Worm (Caenorhabditis elegans): ENCODE data around the gene C18B2.2.

The C18B2.2 gene

ce11 chrX:3596303-3596772 is 26.9 kb upstream of the C18B2.2 start, which contains the start of gene T27A10.6:
TSS of gene T27A10.6 (minus strand) at chrX:3596353.
- TF ChIP-seq B0035.1 (tag; optimal IDR thresholded peaks at IDR 0.05) (no peak), lin-26 (GFP tag; IDR thresholded peaks at IDR 0.05) (no peak), B0019.2 (GFP tag; conservative IDR thresholded peaks at IDR 0.05) (no peak), mes-4 (tag; optimal IDR thresholded peaks at IDR 0.05) (no peak), nfya-1 (tag; optimal IDR thresholded peaks at IDR 0.05; ENCODE audit: borderline replicate concordance, insufficient read depth) (no peak), lin-54 (GFP tag; optimal IDR thresholded peaks at IDR 0.05) (no peak), F55B11.4 (tag; optimal IDR thresholded peaks at IDR 0.05; ENCODE audit: borderline replicate concordance, insufficient read depth) (no peak), Y79H2A.3 (GFP tag; conservative IDR thresholded peaks at IDR 0.05) (no peak), tbp1 (GFP tag; optimal IDR thresholded peaks at IDR 0.05) (no peak), somi-1 (GFP tag; optimal IDR thresholded peaks at IDR 0.05) (no peak), ztf-6 (GFP tag; IDR thresholded peaks at IDR 0.05) (no peak), F52B5.7 (tag; optimal IDR thresholded peaks at IDR 0.05) (no peak)

DNA sequence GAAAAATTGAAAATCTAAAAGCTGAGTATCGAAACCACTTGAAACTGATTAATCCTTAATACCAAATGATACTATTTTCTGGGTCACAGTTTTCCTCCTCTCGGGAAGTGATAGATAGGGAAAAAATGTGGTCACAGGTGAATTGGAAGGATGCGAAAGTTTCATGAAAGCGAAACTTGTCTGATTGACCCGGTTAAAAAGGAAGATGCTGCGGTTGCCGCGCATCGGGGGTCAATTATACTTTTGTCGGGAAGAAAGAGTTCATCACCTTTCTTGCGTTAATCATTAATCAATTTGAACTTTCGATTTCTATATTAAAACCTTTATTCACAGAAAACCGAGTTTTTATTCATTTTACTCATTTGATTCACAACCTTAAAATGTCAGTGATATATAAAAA is 26.3 kb upstream of the C18B2.2 start:
- TF ChIP-seq lin-26 (GFP tag; IDR thresholded peaks at IDR 0.05): no peak
- TF ChIP-seq athp-1 (tag; optimal IDR thresholded peaks at IDR 0.05): no peak
- TF ChIP-seq akir-1 (GFP tag; optimal IDR thresholded peaks at IDR 0.05): no peak
- no peak for TF ChIP-seq tbx-9 (tag; optimal IDR thresholded peaks at IDR 0.05; ENCODE audit: borderline replicate concordance)
- no peak for TF ChIP-seq egl-44 (GFP tag; IDR thresholded peaks at IDR 0.05)
- no peak for TF ChIP-seq madf-3 (GFP tag; IDR thresholded peaks at IDR 0.05)
- no peak for TF ChIP-seq ets-4 (GFP tag; optimal IDR thresholded peaks at IDR 0.05)
- no peak for TF ChIP-seq nfya-1 (tag; optimal IDR thresholded peaks at IDR 0.05; ENCODE audit: borderline replicate concordance, insufficient read depth)
- TF ChIP-seq ztf-28 (GFP tag; IDR thresholded peaks at IDR 0.05): no peak
- no peak for TF ChIP-seq die-1 (tag; optimal IDR thresholded peaks at IDR 0.05)

DNA sequence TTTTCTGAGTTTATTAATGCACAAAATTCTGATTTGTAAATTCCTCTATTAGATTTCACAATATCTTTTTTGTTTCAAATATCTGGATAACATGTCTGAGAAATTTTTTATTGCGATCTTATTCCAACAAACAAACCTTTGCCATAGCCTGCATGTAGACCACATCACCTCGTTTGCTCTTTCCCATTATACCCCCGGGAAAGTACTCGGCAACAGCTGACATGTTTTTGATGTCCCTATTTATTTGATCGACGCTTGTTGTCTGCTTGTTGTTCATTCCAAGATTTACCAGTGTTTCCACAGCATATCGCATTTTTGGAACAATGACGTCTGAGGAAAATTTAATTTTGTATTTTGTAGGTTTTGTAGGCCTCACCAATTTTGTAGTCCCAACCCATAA is 23.4 kb upstream of the C18B2.2 start:
- TF ChIP-seq ets-4 (GFP tag; optimal IDR thresholded peaks at IDR 0.05): no peak
- no peak for TF ChIP-seq lin-54 (GFP tag; optimal IDR thresholded peaks at IDR 0.05)
- no peak for TF ChIP-seq chd-7 (tag; optimal IDR thresholded peaks at IDR 0.05)
- no peak for TF ChIP-seq tlf-1 (GFP tag; optimal IDR thresholded peaks at IDR 0.05)
- TF ChIP-seq bed-2 (GFP tag; IDR thresholded peaks at IDR 0.05): no peak
- TF ChIP-seq ztf-25 (GFP tag; IDR thresholded peaks at IDR 0.05): no peak

DNA sequence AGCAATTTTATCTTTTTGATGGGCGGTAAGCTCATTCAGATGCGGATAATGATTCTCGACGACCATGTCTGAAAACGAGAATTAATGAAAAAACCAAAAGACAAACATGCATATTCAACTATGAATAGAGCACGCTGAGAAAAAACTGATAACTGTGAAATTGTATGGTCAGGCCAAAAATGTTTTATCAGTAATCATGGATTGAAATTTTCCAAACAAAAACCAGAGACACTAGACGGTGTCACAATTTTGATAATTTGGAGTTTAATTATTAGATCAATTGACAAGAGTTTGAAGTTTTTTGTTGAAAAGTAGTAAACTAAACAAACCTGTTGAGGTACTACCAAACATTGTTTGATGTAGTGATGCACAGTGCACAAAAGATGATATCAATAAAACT is 22.9 kb upstream of the C18B2.2 start, which contains the start of gene cgr-1:
Gene cgr-1 (minus strand): TSS at position 68 of the 400 bp plus-strand sequence.
- TF ChIP-seq nhr-80 (tag; optimal IDR thresholded peaks at IDR 0.05) (peak; percentile 64), hmg-1.2 (GFP tag; IDR thresholded peaks at IDR 0.05) (no peak)

DNA sequence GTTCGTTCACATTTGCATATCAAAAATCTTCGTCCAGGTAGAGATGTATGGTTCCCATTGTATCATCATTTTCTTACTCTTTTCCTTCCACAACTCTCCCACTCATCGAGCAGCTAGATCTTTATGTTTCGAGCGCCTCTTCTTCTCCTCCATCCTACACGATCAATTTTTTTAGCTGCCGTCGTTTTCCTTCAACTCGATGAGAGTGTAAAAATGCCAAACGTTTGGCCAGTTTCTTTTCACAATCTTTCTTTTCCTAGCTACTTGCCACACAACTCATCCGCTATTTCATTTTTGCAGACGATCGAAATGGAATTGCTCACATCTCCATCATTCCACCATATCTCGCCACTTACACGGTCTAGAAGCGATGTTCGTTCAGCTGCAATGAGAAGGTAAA is 21.7 kb upstream of the C18B2.2 start, which contains the start of gene C18B2.3:
Gene C18B2.3 (plus strand): TSS at position 301 of the 400 bp plus-strand sequence.
- TF ChIP-seq lag-1 (GFP tag; IDR thresholded peaks at IDR 0.05) (no peak), Y95B8A.8 (GFP tag; IDR thresholded peaks at IDR 0.05) (no peak), bed-1 (GFP tag; IDR thresholded peaks at IDR 0.05) (no peak), tbx-9 (tag; optimal IDR thresholded peaks at IDR 0.05; ENCODE audit: borderline replicate concordance) (no peak), F57C9.4 (tag; optimal IDR thresholded peaks at IDR 0.05) (no peak), F37B4.10 (GFP tag; IDR thresholded peaks at IDR 0.05) (no peak), athp-1 (tag; optimal IDR thresholded peaks at IDR 0.05) (no peak), rec-8 (tag; optimal IDR thresholded peaks at IDR 0.05) (no peak), hmg-1.2 (GFP tag; IDR thresholded peaks at IDR 0.05) (no peak), nhr-120 (GFP tag; IDR thresholded peaks at IDR 0.05) (no peak), mes-4 (tag; optimal IDR thresholded peaks at IDR 0.05) (no peak), atf-7 (tag; optimal IDR thresholded peaks at IDR 0.05) (no peak), him-1 (tag; optimal IDR thresholded peaks at IDR 0.05) (no peak), pha-4 (tag; optimal IDR thresholded peaks at IDR 0.05) (no peak), let-607 (tag; optimal IDR thresholded peaks at IDR 0.05) (no peak), hsf-1 (GFP tag; IDR thresholded peaks at IDR 0.05) (no peak)

Measured in whole organism, young adult.